Fruit fly (Drosophila melanogaster) whole organism, prepupa: ENCODE results near the gene CG3434.

Source experiments
- CG10631 ChIP-seq: fragments of 200-800 bp; sonication (Bioruptor generic); optimal IDR thresholded peaks from 2 replicates; lab custom pipeline; 2016; ENCODE audit warnings: missing biosample characterization, missing genetic modification characterization
- CG10669 ChIP-seq: fragments of 200-800 bp; sonication (Bioruptor generic); optimal IDR thresholded peaks from 3 replicates; lab custom pipeline; 2018; ENCODE audit warnings: missing biosample characterization, mild to moderate bottlenecking, missing genetic modification characterization, moderate library complexity
- CG11294 ChIP-seq: fragments of 200-800 bp; sonication (Bioruptor generic); IDR thresholded peaks from 2 replicates; pipeline ENCODE4 v1.3.6; 2022; ENCODE audit warnings: missing biosample characterization, missing genetic modification characterization
- CG11762 ChIP-seq: fragments of 200-800 bp; sonication (Bioruptor generic); optimal IDR thresholded peaks from 3 replicates; lab custom pipeline; 2016; ENCODE audit warnings: missing biosample characterization, missing genetic modification characterization; ENCODE audit not compliant: insufficient read depth
- CG11902 ChIP-seq: fragments of 200-800 bp; sonication (Bioruptor generic); optimal IDR thresholded peaks from 3 replicates; lab custom pipeline; 2016; ENCODE audit warnings: missing biosample characterization, missing genetic modification characterization
- CG15336 ChIP-seq: fragments of 200-800 bp; sonication (Bioruptor generic); IDR thresholded peaks from 2 replicates; pipeline ENCODE4 v1.3.6; 2022; ENCODE audit warnings: missing biosample characterization, missing genetic modification characterization
- CG1621 ChIP-seq: fragments of 200-800 bp; sonication (Bioruptor generic); optimal IDR thresholded peaks from 3 replicates; lab custom pipeline; 2018; ENCODE audit warnings: missing biosample characterization, mild to moderate bottlenecking, missing genetic modification characterization
- CG16779 ChIP-seq: fragments of 200-800 bp; sonication (Bioruptor generic); optimal IDR thresholded peaks from 3 replicates; lab custom pipeline; 2017; ENCODE audit warnings: missing biosample characterization, mild to moderate bottlenecking, missing genetic modification characterization
- CG3032 ChIP-seq: fragments of 200-800 bp; optimal IDR thresholded peaks from 2 replicates; lab custom pipeline; 2019; ENCODE audit warnings: missing biosample characterization, mild to moderate bottlenecking, missing genetic modification characterization, moderate library complexity
- CG31627 ChIP-seq: fragments of 200-800 bp; sonication (Bioruptor generic); optimal IDR thresholded peaks from 3 replicates; lab custom pipeline; 2016; ENCODE audit warnings: missing biosample characterization, missing genetic modification characterization
- CG32006 ChIP-seq: fragments of 200-800 bp; sonication (Bioruptor generic); optimal IDR thresholded peaks from 3 replicates; lab custom pipeline; 2017; ENCODE audit warnings: missing biosample characterization, mild to moderate bottlenecking, missing genetic modification characterization
- CG34406 ChIP-seq: fragments of 200-800 bp; sonication (Bioruptor generic); optimal IDR thresholded peaks from 3 replicates; lab custom pipeline; 2016; ENCODE audit warnings: missing biosample characterization, missing genetic modification characterization
- CG3919 ChIP-seq: fragments of 200-800 bp; sonication (Bioruptor generic); optimal IDR thresholded peaks from 3 replicates; lab custom pipeline; 2016; ENCODE audit warnings: missing biosample characterization, missing genetic modification characterization
- CG4318 ChIP-seq: fragments of 200-800 bp; sonication (Bioruptor generic); optimal IDR thresholded peaks from 3 replicates; lab custom pipeline; 2017; ENCODE audit warnings: missing biosample characterization, mild to moderate bottlenecking, missing genetic modification characterization
- CG6163 ChIP-seq: fragments of 200-800 bp; sonication (Bioruptor generic); IDR thresholded peaks from 3 replicates; pipeline ENCODE4 v1.3.6; 2022; ENCODE audit warnings: missing biosample characterization, missing genetic modification characterization
- CG6276 ChIP-seq: fragments of 200-800 bp; sonication (Bioruptor generic); optimal IDR thresholded peaks from 2 replicates; lab custom pipeline; 2017; ENCODE audit warnings: missing biosample characterization, mild to moderate bottlenecking, missing genetic modification characterization
- CG6792 ChIP-seq: fragments of 200-800 bp; sonication (Bioruptor generic); optimal IDR thresholded peaks from 3 replicates; lab custom pipeline; 2016; ENCODE audit warnings: missing biosample characterization, missing genetic modification characterization
- CG6808 ChIP-seq: fragments of 200-800 bp; sonication (Bioruptor generic); optimal IDR thresholded peaks from 3 replicates; lab custom pipeline; 2017; ENCODE audit warnings: missing biosample characterization, missing genetic modification characterization, mild to moderate bottlenecking, moderate library complexity, missing genetic modification reagents
- CG6854 ChIP-seq: fragments of 200-800 bp; sonication (Bioruptor generic); optimal IDR thresholded peaks from 2 replicates; lab custom pipeline; 2017; ENCODE audit warnings: missing biosample characterization, mild to moderate bottlenecking, missing genetic modification characterization
- CG7368 ChIP-seq: fragments of 200-800 bp; sonication (Bioruptor generic); optimal IDR thresholded peaks from 3 replicates; lab custom pipeline; 2016; ENCODE audit warnings: missing biosample characterization, missing genetic modification characterization
- CG8119 ChIP-seq: fragments of 200-800 bp; sonication (Bioruptor generic); IDR thresholded peaks from 3 replicates; pipeline ENCODE4 v1.3.6; 2022; ENCODE audit warnings: missing biosample characterization, missing genetic modification characterization
- Eip75B ChIP-seq: fragments of 200-800 bp; sonication (Bioruptor generic); optimal IDR thresholded peaks from 3 replicates; lab custom pipeline; 2016; ENCODE audit warnings: missing biosample characterization, missing genetic modification characterization
- Eip78C ChIP-seq: fragments of 200-800 bp; sonication (Bioruptor generic); peaks from one replicate; lab custom pipeline; 2016; ENCODE audit warnings: missing biosample characterization, missing genetic modification characterization
- Gug ChIP-seq: fragments of 200-800 bp; sonication (Bioruptor generic); IDR thresholded peaks from 2 replicates; pipeline ENCODE4 v1.3.6; 2022; ENCODE audit warnings: missing biosample characterization, missing genetic modification characterization
- Hr39 ChIP-seq: fragments of 200-800 bp; sonication (Bioruptor generic); optimal IDR thresholded peaks from 2 replicates; lab custom pipeline; 2016; ENCODE audit warnings: missing biosample characterization, missing genetic modification characterization
- Hr4 ChIP-seq: fragments of 200-800 bp; sonication (Bioruptor generic); optimal IDR thresholded peaks from 3 replicates; lab custom pipeline; 2016; ENCODE audit warnings: missing biosample characterization, missing genetic modification characterization
- OdsH ChIP-seq: fragments of 200-800 bp; sonication (Bioruptor generic); optimal IDR thresholded peaks from 3 replicates; lab custom pipeline; 2016; ENCODE audit warnings: missing biosample characterization, missing genetic modification characterization
- Smox ChIP-seq: fragments of 200-800 bp; sonication (Bioruptor generic); optimal IDR thresholded peaks from 3 replicates; lab custom pipeline; 2016; ENCODE audit warnings: missing biosample characterization, missing genetic modification characterization
- Sox14 ChIP-seq: fragments of 200-800 bp; sonication (Bioruptor generic); optimal IDR thresholded peaks from 3 replicates; lab custom pipeline; 2016; ENCODE audit warnings: missing biosample characterization, missing genetic modification characterization
- Sox15 ChIP-seq: fragments of 200-800 bp; sonication (Bioruptor generic); optimal IDR thresholded peaks from 3 replicates; lab custom pipeline; 2016; ENCODE audit warnings: missing biosample characterization, missing genetic modification characterization
- achi ChIP-seq: fragments of 200-800 bp; sonication (Bioruptor generic); optimal IDR thresholded peaks from 3 replicates; lab custom pipeline; 2016; ENCODE audit warnings: missing biosample characterization, missing genetic modification characterization
- acj6 ChIP-seq: fragments of 200-800 bp; sonication (Bioruptor generic); optimal IDR thresholded peaks from 3 replicates; lab custom pipeline; 2016; ENCODE audit warnings: missing biosample characterization, missing genetic modification characterization
- cyc ChIP-seq: fragments of 200-800 bp; sonication (Bioruptor generic); optimal IDR thresholded peaks from 3 replicates; lab custom pipeline; 2016; ENCODE audit warnings: missing biosample characterization, missing genetic modification characterization
- dac ChIP-seq: fragments of 200-800 bp; sonication (Bioruptor generic); optimal IDR thresholded peaks from 2 replicates; lab custom pipeline; 2017; ENCODE audit warnings: missing biosample characterization, mild to moderate bottlenecking, missing genetic modification characterization
- dsx ChIP-seq: fragments of 200-800 bp; optimal IDR thresholded peaks from 3 replicates; lab custom pipeline; 2019; ENCODE audit warnings: missing biosample characterization, mild to moderate bottlenecking, missing genetic modification characterization, moderate library complexity; ENCODE audit not compliant: poor library complexity, severe bottlenecking
- eg ChIP-seq: fragments of 200-800 bp; sonication (Bioruptor generic); IDR thresholded peaks from 3 replicates; pipeline ENCODE4 v1.3.6; 2022; ENCODE audit warnings: missing biosample characterization, missing genetic modification characterization
- esn ChIP-seq: fragments of 200-800 bp; sonication (Bioruptor generic); optimal IDR thresholded peaks from 2 replicates; lab custom pipeline; 2016; ENCODE audit warnings: missing biosample characterization, mild to moderate bottlenecking, missing genetic modification characterization, moderate library complexity
- fd59A ChIP-seq: fragments of 200-800 bp; sonication (Bioruptor generic); optimal IDR thresholded peaks from 2 replicates; lab custom pipeline; 2017; ENCODE audit warnings: missing biosample characterization, mild to moderate bottlenecking, missing genetic modification characterization, missing genetic modification reagents
- fkh ChIP-seq: fragments of 200-800 bp; sonication (Bioruptor generic); optimal IDR thresholded peaks from 3 replicates; lab custom pipeline; 2017; ENCODE audit warnings: missing biosample characterization, mild to moderate bottlenecking, missing genetic modification characterization, moderate library complexity
- net ChIP-seq: fragments of 200-800 bp; sonication (Bioruptor generic); optimal IDR thresholded peaks from 3 replicates; lab custom pipeline; 2016; ENCODE audit warnings: missing biosample characterization, missing genetic modification characterization
- pdm3 ChIP-seq: fragments of 200-800 bp; sonication (Bioruptor generic); optimal IDR thresholded peaks from 3 replicates; lab custom pipeline; 2016; ENCODE audit warnings: missing biosample characterization, missing genetic modification characterization
- salr ChIP-seq, 2 experiments: fragments of 200-800 bp; sonication (Bioruptor generic); optimal IDR thresholded peaks; 3 replicates each; lab custom pipeline; 2016 to 2018; ENCODE audit warnings: missing biosample characterization in 2 of 2, missing genetic modification characterization in 2 of 2, mild to moderate bottlenecking in 1 of 2
- spab ChIP-seq: fragments of 200-800 bp; sonication (Bioruptor generic); optimal IDR thresholded peaks from 2 replicates; lab custom pipeline; 2017; ENCODE audit warnings: missing biosample characterization, mild to moderate bottlenecking, missing genetic modification characterization, missing genetic modification reagents
- ss ChIP-seq, 2 experiments: fragments of 200-800 bp; sonication (Bioruptor generic); optimal IDR thresholded peaks; 2 replicates in 1 of 2; 3 replicates in 1 of 2; lab custom pipeline; 2017 to 2018; ENCODE audit warnings: mild to moderate bottlenecking in 2 of 2, missing biosample characterization in 2 of 2, missing genetic modification characterization in 2 of 2, moderate library complexity in 1 of 2
- topi ChIP-seq: fragments of 200-800 bp; sonication (Bioruptor generic); optimal IDR thresholded peaks from 3 replicates; lab custom pipeline; 2016; ENCODE audit warnings: missing biosample characterization, missing genetic modification characterization
- vri ChIP-seq: fragments of 200-800 bp; sonication (Bioruptor generic); optimal IDR thresholded peaks from 3 replicates; lab custom pipeline; 2016; ENCODE audit warnings: missing biosample characterization, mild to moderate bottlenecking, missing genetic modification characterization

The CG3434 gene

DNA sequence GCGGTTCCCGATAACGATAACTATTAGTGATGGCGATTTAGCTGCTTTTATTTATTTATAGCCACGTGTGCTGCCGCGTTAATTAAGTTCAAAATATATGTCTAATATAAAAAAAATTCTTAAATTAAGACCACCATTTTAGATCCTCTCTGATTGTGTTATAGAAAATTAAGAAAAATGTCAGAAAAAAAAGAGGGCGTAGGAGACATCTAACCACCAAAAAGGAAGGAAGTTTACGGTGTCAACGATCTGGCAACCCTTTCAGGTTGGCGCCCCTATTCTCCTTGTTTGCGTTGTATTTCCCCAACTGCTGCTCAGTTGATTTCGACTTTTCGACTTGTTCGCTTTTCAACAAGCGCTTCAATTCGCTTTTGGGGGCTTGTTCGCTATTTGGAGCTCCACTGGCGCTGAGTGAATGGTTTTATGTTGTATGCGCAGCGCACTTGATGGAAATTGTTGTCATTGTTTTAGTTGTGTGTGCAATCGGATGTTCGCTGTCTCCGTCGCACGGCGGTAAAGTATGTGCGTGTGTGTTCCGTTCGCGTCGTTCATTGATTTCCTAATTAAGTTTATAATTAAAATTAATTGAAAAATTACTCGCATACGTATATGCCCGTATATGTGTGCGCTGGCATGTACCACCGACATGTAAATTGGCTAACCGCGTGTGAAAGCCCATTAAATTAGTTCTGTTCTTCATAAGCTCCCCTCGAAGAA lies at the start of gene CG3434, which contains the start of gene CG44838 (continued):
- TF ChIP-seq CG11902 (GFP tag; lab: Kevin White, UChicago) (peak; percentile 21), achi (GFP tag; lab: Kevin White, UChicago) (peak; percentile 71), CG1621 (peak; percentile 37), Eip75B (GFP tag; lab: Kevin White, UChicago) (peak; percentile 70), dsx (peak; percentile 47), CG11294 (GFP tag; lab: Robert Waterston, UW) (peak; percentile 52; the same call in 1 of the 2 replicates), CG3032 (peak; percentile 75), Hr39 (GFP tag; lab: Kevin White, UChicago) (peak; percentile 72), CG11762 (peak; percentile 20)

DNA sequence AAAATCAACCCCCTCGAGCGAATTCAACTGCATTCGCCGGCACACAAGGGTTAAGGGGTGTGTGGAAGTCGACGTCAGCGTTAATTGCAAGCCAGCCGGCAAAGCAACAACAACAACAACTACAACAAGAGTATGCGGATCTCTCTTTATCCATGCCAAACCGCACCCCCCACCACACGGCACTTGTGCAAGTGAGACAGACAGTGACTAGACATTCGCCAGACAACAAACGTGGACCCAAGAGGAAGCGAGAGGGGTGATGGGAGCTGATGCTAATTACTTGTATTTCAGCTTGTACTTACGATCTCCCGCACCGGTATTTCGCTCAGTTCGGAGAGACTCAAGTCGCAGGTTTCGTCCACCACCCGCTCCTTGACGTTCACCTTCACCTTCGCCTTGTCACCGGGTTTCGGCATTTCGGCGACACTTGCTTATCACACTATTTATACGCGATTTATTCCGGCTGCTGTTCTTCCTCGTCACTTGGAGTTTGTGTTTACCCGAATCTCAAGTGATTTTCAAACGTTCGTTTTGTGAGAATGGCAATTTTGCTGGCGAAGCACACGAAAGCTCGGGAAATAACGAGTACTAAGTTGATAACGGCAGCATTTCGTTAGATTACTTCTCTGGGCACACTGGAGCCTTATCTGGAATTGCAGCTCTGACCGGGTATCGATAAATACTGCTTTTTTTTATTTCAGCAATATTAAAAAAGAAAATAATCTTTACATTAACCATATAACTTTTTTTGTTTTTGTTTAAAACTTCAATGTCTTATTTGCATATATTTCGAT lies 48.6 kb upstream of the CG3434 start, which contains the start of gene CG3408:
CG3408 (minus strand) TSS at position 547 of the 794 bp plus-strand sequence.
- no peak for TF ChIP-seq vri (GFP tag; lab: Kevin White, UChicago)
- TF ChIP-seq CG4318 (GFP tag; lab: Kevin White, UChicago) = no peak
- TF ChIP-seq fd59A = no peak
- no peak for TF ChIP-seq CG10631 (GFP tag; lab: Kevin White, UChicago)
- peak; percentile 82 for TF ChIP-seq fkh
- TF ChIP-seq ss (GFP tag; optimal IDR thresholded peaks at IDR 0.05; lab: Kevin White, UChicago) = peak; percentile 2 to 50
- no peak for TF ChIP-seq CG7368 (GFP tag; lab: Kevin White, UChicago)
- TF ChIP-seq acj6 (GFP tag; lab: Kevin White, UChicago) = no peak
- peak; percentile 59; the same call in 2 of the 3 replicates for TF ChIP-seq CG6163 (GFP tag; lab: Robert Waterston, UW)
- TF ChIP-seq CG15336 (GFP tag; lab: Robert Waterston, UW) = no peak
- TF ChIP-seq Sox14 (GFP tag; lab: Kevin White, UChicago) = peak; percentile 15
- peak; percentile 26 for TF ChIP-seq CG6276 (GFP tag; lab: Kevin White, UChicago)
- no peak for TF ChIP-seq CG11902 (GFP tag; lab: Kevin White, UChicago)
- no peak for TF ChIP-seq spab (GFP tag; lab: Kevin White, UChicago)
- no peak for TF ChIP-seq salr (GFP tag; optimal IDR thresholded peaks at IDR 0.05; lab: Kevin White, UChicago)
- no peak for TF ChIP-seq CG8119
- TF ChIP-seq CG3919 (GFP tag; lab: Kevin White, UChicago) = peak; percentile 18
- no peak for TF ChIP-seq Gug (GFP tag; lab: Robert Waterston, UW)
- no peak for TF ChIP-seq dac (GFP tag; lab: Kevin White, UChicago)
- no peak for TF ChIP-seq achi (GFP tag; lab: Kevin White, UChicago)
- TF ChIP-seq Sox15 (GFP tag; lab: Kevin White, UChicago) = no peak
- TF ChIP-seq esn (GFP tag; lab: Kevin White, UChicago) = peak; percentile 2
- TF ChIP-seq CG6808 (GFP tag; lab: Kevin White, UChicago) = peak; percentile 31
- TF ChIP-seq Eip78C = peak; percentile 79
- no peak for TF ChIP-seq CG32006 (GFP tag; lab: Kevin White, UChicago)
- no peak for TF ChIP-seq CG10669 (GFP tag; lab: Kevin White, UChicago)
- peak; percentile 23 for TF ChIP-seq topi (GFP tag; lab: Kevin White, UChicago)
- TF ChIP-seq pdm3 (GFP tag; lab: Kevin White, UChicago) = no peak
- no peak for TF ChIP-seq eg
- TF ChIP-seq CG11294 (GFP tag; lab: Robert Waterston, UW) = 0 out of 2 replicates have a peak, but pooled peaks have one; percentile 28
- peak; percentile 27 for TF ChIP-seq CG16779 (tag; lab: Kevin White, UChicago)
- no peak for TF ChIP-seq Hr4 (GFP tag; lab: Kevin White, UChicago)
- no peak for TF ChIP-seq Hr39 (GFP tag; lab: Kevin White, UChicago)
- no peak for TF ChIP-seq OdsH
- TF ChIP-seq CG34406 = no peak
- TF ChIP-seq CG6792 = no peak
- TF ChIP-seq dsx = peak; percentile 12
- no peak for TF ChIP-seq net (GFP tag; lab: Kevin White, UChicago)
- TF ChIP-seq CG6854 (GFP tag; lab: Kevin White, UChicago) = no peak
- no peak for TF ChIP-seq CG31627 (GFP tag; lab: Kevin White, UChicago)
- TF ChIP-seq cyc = peak; percentile 0
- no peak for TF ChIP-seq CG11762
- no peak for TF ChIP-seq Smox
